Worm (Caenorhabditis elegans) whole organism, mixed stage, embryonic: ENCODE data around the gene srab-11.

Experiments
- M03D4.4 ChIP-seq: sonication (generic microtip); optimal IDR thresholded peaks from 2 replicates; lab custom pipeline; 2017; ENCODE audit warnings: mild to moderate bottlenecking, missing genetic modification characterization, missing compliant biosample characterization
- bed-3 ChIP-seq: fragments of 200-800 bp; sonication (Bioruptor generic); optimal IDR thresholded peaks from 3 replicates; lab custom pipeline; 2018; ENCODE audit warnings: mild to moderate bottlenecking, missing genetic modification characterization, moderate library complexity, missing compliant biosample characterization
- blmp-1 ChIP-seq: fragments of 150-350 bp; optimal IDR thresholded peaks from 2 replicates; lab custom pipeline; 2014; ENCODE audit warnings: missing biosample characterization, missing genetic modification characterization
- ceh-39 ChIP-seq: fragments of 150-350 bp; optimal IDR thresholded peaks from 2 replicates; lab custom pipeline; 2014; ENCODE audit warnings: missing biosample characterization, missing genetic modification characterization
- ceh-83 ChIP-seq: fragments of 200-800 bp; sonication (Bioruptor generic); optimal IDR thresholded peaks from 2 replicates; lab custom pipeline; 2018; ENCODE audit warnings: mild to moderate bottlenecking, missing genetic modification characterization, missing compliant biosample characterization
- ces-1 ChIP-seq: fragments of 150-350 bp; optimal IDR thresholded peaks from 2 replicates; lab custom pipeline; 2014; ENCODE audit warnings: missing biosample characterization, missing genetic modification reagents, missing genetic modification characterization
- cnd-1 ChIP-seq: fragments of 200-800 bp; sonication (Bioruptor generic); optimal IDR thresholded peaks from 2 replicates; lab custom pipeline; 2018; ENCODE audit warnings: mild to moderate bottlenecking, missing genetic modification characterization, missing compliant biosample characterization
- drap-1 ChIP-seq: fragments of 200-800 bp; sonication (Bioruptor generic); optimal IDR thresholded peaks from 3 replicates; lab custom pipeline; 2018; ENCODE audit warnings: mild to moderate bottlenecking, missing genetic modification characterization, missing compliant biosample characterization
- elt-1 ChIP-seq: sonication (generic microtip); optimal IDR thresholded peaks from 2 replicates; lab custom pipeline; 2017; ENCODE audit warnings: missing genetic modification characterization, mild to moderate bottlenecking, missing compliant biosample characterization, antibody characterized with exemption, moderate library complexity, borderline replicate concordance; ENCODE audit not compliant: insufficient read depth
- elt-3 ChIP-seq: fragments of 150-350 bp; optimal IDR thresholded peaks from 2 replicates; lab custom pipeline; 2014; ENCODE audit warnings: missing biosample characterization, missing genetic modification characterization
- flh-1 ChIP-seq: fragments of 200-800 bp; sonication (Bioruptor generic); optimal IDR thresholded peaks from 2 replicates; lab custom pipeline; 2018; ENCODE audit warnings: mild to moderate bottlenecking, missing genetic modification characterization, moderate library complexity, missing compliant biosample characterization
- ham-2 ChIP-seq: fragments of 200-800 bp; sonication (Bioruptor generic); optimal IDR thresholded peaks from 2 replicates; lab custom pipeline; 2018; ENCODE audit warnings: mild to moderate bottlenecking, missing genetic modification characterization, missing compliant biosample characterization
- hlh-1 ChIP-seq: fragments of 150-350 bp; optimal IDR thresholded peaks from 2 replicates; lab custom pipeline; 2014; ENCODE audit warnings: missing biosample characterization, missing genetic modification reagents, missing genetic modification characterization
- lin-13 ChIP-seq: fragments of 150-350 bp; optimal IDR thresholded peaks from 2 replicates; lab custom pipeline; 2014; ENCODE audit warnings: missing biosample characterization, missing genetic modification characterization
- lin-32 ChIP-seq: fragments of 200-800 bp; sonication (Bioruptor generic); optimal IDR thresholded peaks from 2 replicates; lab custom pipeline; 2018; ENCODE audit warnings: mild to moderate bottlenecking, missing genetic modification characterization, missing compliant biosample characterization
- lsy-2 ChIP-seq: fragments of 150-350 bp; optimal IDR thresholded peaks from 2 replicates; lab custom pipeline; 2014; ENCODE audit warnings: missing biosample characterization, missing genetic modification characterization
- mab-5 ChIP-seq: fragments of 150-350 bp; optimal IDR thresholded peaks from 2 replicates; lab custom pipeline; 2014; ENCODE audit warnings: missing biosample characterization, missing genetic modification characterization
- mep-1 ChIP-seq: fragments of 150-350 bp; optimal IDR thresholded peaks from 2 replicates; lab custom pipeline; 2017; ENCODE audit warnings: missing biosample characterization, missing genetic modification reagents, missing genetic modification characterization, inconsistent platforms
- mls-2 ChIP-seq: sonication (generic microtip); optimal IDR thresholded peaks from 2 replicates; lab custom pipeline; 2016; ENCODE audit warnings: mild to moderate bottlenecking, missing genetic modification characterization, moderate library complexity, missing compliant biosample characterization
- nhr-12 ChIP-seq: fragments of 150-350 bp; optimal IDR thresholded peaks from 2 replicates; lab custom pipeline; 2014; ENCODE audit warnings: missing biosample characterization, missing genetic modification characterization
- nhr-2 ChIP-seq: fragments of 150-350 bp; optimal IDR thresholded peaks from 2 replicates; lab custom pipeline; 2014; ENCODE audit warnings: missing biosample characterization, missing genetic modification characterization
- nhr-237 ChIP-seq: fragments of 150-350 bp; optimal IDR thresholded peaks from 2 replicates; lab custom pipeline; 2014; ENCODE audit warnings: missing biosample characterization, missing genetic modification characterization
- nhr-28 ChIP-seq: fragments of 150-350 bp; optimal IDR thresholded peaks from 2 replicates; lab custom pipeline; 2014; ENCODE audit warnings: missing biosample characterization, missing genetic modification characterization
- nhr-76 ChIP-seq: sonication (generic microtip); optimal IDR thresholded peaks from 2 replicates; lab custom pipeline; 2017; ENCODE audit warnings: missing biosample characterization, missing genetic modification characterization
- pha-4 ChIP-seq: fragments of 150-350 bp; optimal IDR thresholded peaks from 2 replicates; lab custom pipeline; 2018; ENCODE audit warnings: missing biosample characterization, missing genetic modification reagents, missing genetic modification characterization
- sem-2 ChIP-seq: fragments of 200-800 bp; sonication (Bioruptor generic); optimal IDR thresholded peaks from 2 replicates; lab custom pipeline; 2018; ENCODE audit warnings: mild to moderate bottlenecking, missing genetic modification characterization, missing compliant biosample characterization
- snpc-4 ChIP-seq: fragments of 150-350 bp; optimal IDR thresholded peaks from 2 replicates; lab custom pipeline; 2014; ENCODE audit warnings: missing biosample characterization, missing genetic modification characterization
- sptf-1 ChIP-seq: sonication (generic microtip); optimal IDR thresholded peaks from 2 replicates; lab custom pipeline; 2017; ENCODE audit warnings: mild to moderate bottlenecking, missing genetic modification characterization, moderate library complexity, missing compliant biosample characterization
- unc-120 ChIP-seq: sonication (generic microtip); optimal IDR thresholded peaks from 2 replicates; lab custom pipeline; 2017; ENCODE audit warnings: missing genetic modification characterization, missing compliant biosample characterization; ENCODE audit not compliant: poor library complexity, severe bottlenecking
- unc-39 ChIP-seq: fragments of 150-350 bp; optimal IDR thresholded peaks from 2 replicates; lab custom pipeline; 2014; ENCODE audit warnings: missing biosample characterization, missing genetic modification characterization
- unc-62 ChIP-seq: fragments of 150-350 bp; optimal IDR thresholded peaks from 2 replicates; lab custom pipeline; 2014; ENCODE audit warnings: missing biosample characterization, missing genetic modification reagents, missing genetic modification characterization
- zip-8 ChIP-seq: fragments of 150-350 bp; optimal IDR thresholded peaks from 2 replicates; lab custom pipeline; 2014; ENCODE audit warnings: missing biosample characterization, missing genetic modification characterization
- ztf-11 ChIP-seq: fragments of 150-350 bp; optimal IDR thresholded peaks from 2 replicates; lab custom pipeline; 2014; ENCODE audit warnings: missing biosample characterization, missing genetic modification characterization

The srab-11 gene

DNA sequence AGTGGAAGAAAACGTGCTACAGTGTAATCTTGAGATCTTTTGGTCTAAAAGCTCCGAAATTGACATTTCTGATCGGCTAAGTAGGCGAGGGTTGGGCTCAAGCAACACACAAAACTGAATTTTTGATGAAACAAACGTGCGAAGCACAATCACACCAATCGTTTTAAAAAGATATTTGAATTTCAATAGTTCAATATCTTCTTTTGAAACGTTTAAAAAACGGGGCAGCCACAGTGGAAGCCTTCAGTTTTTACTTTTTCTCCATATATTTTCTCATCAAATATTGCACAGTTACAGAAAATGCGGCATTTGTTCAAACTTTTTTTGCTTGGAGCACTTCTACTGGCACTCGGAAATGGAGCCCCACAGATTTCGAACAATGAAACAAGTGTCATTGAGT is 19.4 kb upstream of the srab-11 start, which contains the start of gene C36C5.4:
Gene C36C5.4, plus strand, starts transcription at position 301 of the 400 bp plus-strand sequence.
- TF ChIP-seq ztf-11 (tag; lab: Kevin White, UChicago) = no peak
- no peak for TF ChIP-seq ces-1
- TF ChIP-seq unc-62 (GFP tag; lab: Kevin White, UChicago) = no peak
- no peak for TF ChIP-seq mep-1 (tag; lab: Kevin White, UChicago)
- TF ChIP-seq mab-5 (tag; lab: Kevin White, UChicago) = no peak
- no peak for TF ChIP-seq snpc-4 (tag; lab: Kevin White, UChicago)

DNA sequence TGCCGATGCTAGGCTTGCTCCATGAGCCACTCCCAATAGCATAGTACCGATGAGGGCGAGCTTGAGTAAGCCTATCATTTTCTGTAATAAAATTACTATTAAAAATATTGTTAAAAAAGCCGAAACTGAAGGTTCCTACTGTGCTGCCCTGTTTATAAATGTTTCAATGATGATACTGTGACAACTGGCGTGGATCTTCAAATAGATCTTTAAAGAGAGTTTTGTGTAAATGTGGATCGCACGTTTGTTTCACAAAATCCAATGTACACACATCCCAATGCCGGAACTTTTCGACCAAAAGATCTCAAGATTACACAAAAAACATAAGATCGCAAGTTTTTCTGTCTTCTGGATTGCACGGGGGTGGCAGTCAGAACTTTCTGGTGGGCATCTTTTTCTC is 18.6 kb upstream of the srab-11 start, which contains the start of gene C36C5.14:
Gene C36C5.14, minus strand, starts transcription at position 101 of the 400 bp plus-strand sequence.
- TF ChIP-seq sem-2 (GFP tag; lab: Kevin White, UChicago) (no peak), pha-4 (no peak), ces-1 (no peak), bed-3 (GFP tag; lab: Kevin White, UChicago) (no peak), lsy-2 (tag; lab: Kevin White, UChicago) (no peak), lin-32 (GFP tag; lab: Kevin White, UChicago) (no peak), nhr-2 (no peak)

DNA sequence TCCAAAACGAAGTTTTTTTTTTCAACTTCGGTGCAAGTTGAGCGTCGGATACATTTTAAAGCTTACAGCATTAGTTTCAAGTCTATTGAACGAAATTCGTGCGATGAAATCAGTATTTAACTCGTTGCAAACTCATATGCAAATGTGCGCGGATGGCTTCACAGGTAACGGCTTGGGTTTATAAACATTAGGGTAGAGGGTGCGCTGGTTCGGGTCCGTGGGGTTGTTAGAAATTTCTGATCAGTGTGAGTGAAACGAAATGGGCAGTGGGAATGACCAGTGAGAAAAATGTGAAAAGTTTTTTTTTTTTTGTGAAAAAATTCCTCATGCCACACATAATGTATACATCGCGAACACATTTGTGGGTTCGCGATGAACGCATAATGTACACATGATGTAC is 16.3 kb upstream of the srab-11 start:
- TF ChIP-seq elt-3 (tag; lab: Kevin White, UChicago) (no peak), sem-2 (GFP tag; lab: Kevin White, UChicago) (no peak), unc-39 (tag; lab: Kevin White, UChicago) (no peak), mep-1 (tag; lab: Kevin White, UChicago) (no peak), nhr-237 (tag; lab: Kevin White, UChicago) (no peak), mls-2 (tag; lab: Kevin White, UChicago) (no peak), drap-1 (GFP tag; lab: Kevin White, UChicago) (no peak), nhr-76 (no peak), ces-1 (no peak), ceh-83 (no peak)
- TF ChIP-seq, all 35 proteins: peak for 0

DNA sequence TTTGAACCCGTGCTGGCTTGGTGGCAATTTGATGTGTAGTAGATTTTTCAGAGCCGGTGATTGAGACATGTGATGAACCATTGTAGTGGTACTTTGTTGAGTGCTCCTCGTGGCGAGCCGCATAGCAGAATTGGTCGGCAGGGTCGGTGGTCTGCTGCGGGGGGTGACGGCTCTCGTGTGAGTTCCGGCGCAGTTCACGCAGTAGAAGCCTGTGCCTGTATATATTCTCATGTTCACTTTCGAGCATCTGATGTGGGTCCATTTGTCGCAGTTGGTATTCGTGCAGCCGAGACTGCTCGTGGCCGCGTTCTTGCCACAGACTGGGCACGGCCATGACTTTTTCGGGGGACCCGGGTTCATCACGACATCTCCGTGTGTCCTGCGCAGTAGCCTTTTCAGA is 15.5 kb upstream of the srab-11 start:
- TF ChIP-seq elt-3 (tag; lab: Kevin White, UChicago) = no peak
- TF ChIP-seq nhr-28 (tag; lab: Kevin White, UChicago) = no peak
- TF ChIP-seq blmp-1 (tag; lab: Kevin White, UChicago) = no peak
- TF ChIP-seq ceh-39 (tag; lab: Kevin White, UChicago) = no peak
- no peak for TF ChIP-seq ztf-11 (tag; lab: Kevin White, UChicago)
- no peak for TF ChIP-seq ham-2
- no peak for TF ChIP-seq flh-1 (GFP tag; lab: Kevin White, UChicago)
- TF ChIP-seq unc-62 (GFP tag; lab: Kevin White, UChicago) = no peak
- TF ChIP-seq lin-32 (GFP tag; lab: Kevin White, UChicago) = no peak

DNA sequence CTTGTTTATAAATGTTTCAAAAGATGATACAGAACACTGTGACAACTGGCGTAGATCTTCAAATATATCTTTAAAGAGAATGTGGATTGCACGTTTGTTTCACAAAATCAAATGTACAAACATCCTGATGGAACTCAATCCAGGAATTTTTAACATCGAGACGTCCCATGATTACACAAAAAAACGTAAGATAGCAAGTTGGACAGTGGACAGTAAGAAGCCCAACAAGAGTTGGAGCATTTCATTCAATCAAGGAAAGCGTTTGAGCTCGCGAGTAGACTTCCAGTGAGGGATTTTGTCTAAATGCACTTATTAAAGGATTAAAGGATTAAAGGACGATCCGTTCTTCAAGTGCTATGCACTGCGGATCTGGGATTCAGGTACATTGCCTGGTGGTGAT is 12.4 kb upstream of the srab-11 start, which contains the start of gene C36C5.12:
Gene C36C5.12, minus strand, starts transcription at position 101 of the 400 bp plus-strand sequence.
- TF ChIP-seq unc-120 (no peak), mab-5 (tag; lab: Kevin White, UChicago) (no peak), lin-13 (no peak), nhr-28 (tag; lab: Kevin White, UChicago) (no peak), nhr-12 (no peak), blmp-1 (tag; lab: Kevin White, UChicago) (no peak), snpc-4 (tag; lab: Kevin White, UChicago) (no peak), nhr-237 (tag; lab: Kevin White, UChicago) (no peak), elt-1 (tag; lab: Kevin White, UChicago) (no peak), unc-39 (tag; lab: Kevin White, UChicago) (no peak), ceh-83 (no peak), ces-1 (no peak), hlh-1 (tag; lab: Kevin White, UChicago) (no peak), ham-2 (no peak)
- TF ChIP-seq, all 35 proteins: peak for 0

DNA sequence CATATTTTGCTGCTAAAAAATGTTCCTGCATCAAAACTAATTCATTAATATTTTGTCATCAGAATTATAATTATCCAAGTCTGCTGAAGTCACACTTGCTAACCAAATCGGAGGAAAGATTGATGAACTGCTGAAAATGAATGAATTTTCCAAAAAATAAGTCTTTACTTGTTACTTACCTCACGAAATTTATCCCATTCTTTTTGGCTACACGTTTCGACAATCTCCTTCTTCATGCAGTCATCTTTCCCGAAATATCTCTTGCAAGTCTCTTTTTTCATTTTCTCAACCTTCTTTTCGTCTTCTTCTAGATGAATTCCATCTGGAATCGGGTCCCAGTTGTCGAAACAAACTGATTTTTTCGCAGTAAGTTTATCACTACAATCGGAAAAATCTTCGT is 11.5 kb upstream of the srab-11 start:
- no peak for TF ChIP-seq sptf-1
- no peak for TF ChIP-seq hlh-1 (tag; lab: Kevin White, UChicago)
- TF ChIP-seq ces-1 = no peak
- no peak for TF ChIP-seq elt-1 (tag; lab: Kevin White, UChicago)
- no peak for TF ChIP-seq ceh-39 (tag; lab: Kevin White, UChicago)
- TF ChIP-seq drap-1 (GFP tag; lab: Kevin White, UChicago) = no peak
- TF ChIP-seq flh-1 (GFP tag; lab: Kevin White, UChicago) = no peak
- no peak for TF ChIP-seq sem-2 (GFP tag; lab: Kevin White, UChicago)
- no peak for TF ChIP-seq M03D4.4 (tag; lab: Kevin White, UChicago)
- no peak for TF ChIP-seq cnd-1 (tag; lab: Kevin White, UChicago)
- no peak for TF ChIP-seq nhr-2
- no peak for TF ChIP-seq nhr-237 (tag; lab: Kevin White, UChicago)
- no peak for TF ChIP-seq nhr-28 (tag; lab: Kevin White, UChicago)
- no peak for TF ChIP-seq lsy-2 (tag; lab: Kevin White, UChicago)
- no peak for TF ChIP-seq zip-8
